Fruit fly (Drosophila melanogaster): ENCODE measurements around the gene Nep7.

- TF ChIP-seq CG8478 (optimal IDR thresholded peaks at IDR 0.05) (no peak), psq (optimal IDR thresholded peaks at IDR 0.05) (no peak), pan (optimal IDR thresholded peaks at IDR 0.05) (no peak)
Observed at dm6 chr3R:27988647-27989430, 34.1 kb downstream of the Nep7 start.

Data from whole organism.